Fruit fly (Drosophila melanogaster): Measurements from ENCODE around the gene Cp15.

Gene Cp15

dm6 chr3L:8700054-8700642, 28.1 kb upstream of the Cp15 start:
- TF ChIP-seq fkh (GFP tag; optimal IDR thresholded peaks at IDR 0.05) (peak; percentile 92), svp (GFP tag) (peak; percentile 95), CG11762 (GFP tag; optimal IDR thresholded peaks at IDR 0.05; ENCODE audit: insufficient read depth) (no peak)

dm6 chr3L:8700643-8701208, 27.6 kb upstream of the Cp15 start:
- TF ChIP-seq CG32006 (GFP tag; optimal IDR thresholded peaks at IDR 0.05): peak; percentile 83
- TF ChIP-seq Hr4 (GFP tag; optimal IDR thresholded peaks at IDR 0.05): peak; percentile 77
- TF ChIP-seq CG3919 (GFP tag; optimal IDR thresholded peaks at IDR 0.05): peak; percentile 61
- TF ChIP-seq esn (GFP tag; optimal IDR thresholded peaks at IDR 0.05): peak; percentile 55
- TF ChIP-seq CG31627 (GFP tag; optimal IDR thresholded peaks at IDR 0.05): peak; percentile 52
- TF ChIP-seq Gug (GFP tag; IDR thresholded peaks at IDR 0.05): peak; percentile 65
- no peak for TF ChIP-seq svp (GFP tag)
- TF ChIP-seq Ets21C (GFP tag; optimal IDR thresholded peaks at IDR 0.05): peak; percentile 40
- peak; percentile 72; the same call in 2 of the 3 replicates for TF ChIP-seq CG6163 (GFP tag; IDR thresholded peaks at IDR 0.05)
- peak; percentile 64 for TF ChIP-seq Hr39 (GFP tag; optimal IDR thresholded peaks at IDR 0.05)
- peak; percentile 58 for TF ChIP-seq CG8632 (GFP tag; optimal IDR thresholded peaks at IDR 0.05)
- TF ChIP-seq Sox102F (GFP tag; optimal IDR thresholded peaks at IDR 0.05): peak; percentile 39
- peak; percentile 68 for TF ChIP-seq net (GFP tag; optimal IDR thresholded peaks at IDR 0.05)
- TF ChIP-seq CG8119 (GFP tag; IDR thresholded peaks at IDR 0.05): peak; percentile 64
- peak; percentile 43 for TF ChIP-seq CG6808 (GFP tag; optimal IDR thresholded peaks at IDR 0.05)
- no peak for TF ChIP-seq CG6854 (GFP tag; optimal IDR thresholded peaks at IDR 0.05)
- peak; percentile 38 for TF ChIP-seq dac (GFP tag; optimal IDR thresholded peaks at IDR 0.05)
- peak; percentile 64 for TF ChIP-seq CG34406 (GFP tag; optimal IDR thresholded peaks at IDR 0.05)
- TF ChIP-seq Blimp-1 (GFP tag; optimal IDR thresholded peaks at IDR 0.05): no peak
- TF ChIP-seq fd85E (GFP tag; optimal IDR thresholded peaks at IDR 0.05): no peak
- no peak for TF ChIP-seq CG8319 (GFP tag; optimal IDR thresholded peaks at IDR 0.05)
- TF ChIP-seq Smox (GFP tag; optimal IDR thresholded peaks at IDR 0.05): peak; percentile 53
- TF ChIP-seq Sox14 (GFP tag; optimal IDR thresholded peaks at IDR 0.05): peak; percentile 79
- peak; percentile 76 for TF ChIP-seq pdm3 (GFP tag; optimal IDR thresholded peaks at IDR 0.05)
- TF ChIP-seq ss (GFP tag; optimal IDR thresholded peaks at IDR 0.05): peak in 1 of 2 experiments; percentile 20
- TF ChIP-seq acj6 (GFP tag; optimal IDR thresholded peaks at IDR 0.05): peak; percentile 70
- TF ChIP-seq eg (GFP tag; IDR thresholded peaks at IDR 0.05): peak; percentile 68
- TF ChIP-seq CG3032 (tag; optimal IDR thresholded peaks at IDR 0.05): peak; percentile 70
- TF ChIP-seq Ets96B (tag; optimal IDR thresholded peaks at IDR 0.05): peak; percentile 78
- TF ChIP-seq Eip75B (GFP tag; optimal IDR thresholded peaks at IDR 0.05): peak; percentile 64
- TF ChIP-seq CG7368 (GFP tag; optimal IDR thresholded peaks at IDR 0.05): peak; percentile 17
- TF ChIP-seq Hr38 (GFP tag; optimal IDR thresholded peaks at IDR 0.05): no peak
- TF ChIP-seq achi (GFP tag; optimal IDR thresholded peaks at IDR 0.05): peak; percentile 73
- TF ChIP-seq CG1621 (tag; optimal IDR thresholded peaks at IDR 0.05): peak; percentile 67
- TF ChIP-seq CG11294 (GFP tag; IDR thresholded peaks at IDR 0.05): peak; percentile 52; the same call in 1 of the 2 replicates
- TF ChIP-seq CG15336 (GFP tag; IDR thresholded peaks at IDR 0.05): peak; percentile 82
- TF ChIP-seq OdsH (GFP tag; optimal IDR thresholded peaks at IDR 0.05): peak; percentile 80
- peak; percentile 52 for TF ChIP-seq Sox15 (GFP tag; optimal IDR thresholded peaks at IDR 0.05)
- TF ChIP-seq salr (GFP tag; optimal IDR thresholded peaks at IDR 0.05): peak; percentile 61 to 67
- peak; percentile 68 for TF ChIP-seq CG10631 (GFP tag; optimal IDR thresholded peaks at IDR 0.05)
- TF ChIP-seq fd59A (GFP tag; optimal IDR thresholded peaks at IDR 0.05): peak; percentile 68
- no peak for TF ChIP-seq CG9139 (GFP tag; optimal IDR thresholded peaks at IDR 0.05)
- TF ChIP-seq lz (GFP tag; optimal IDR thresholded peaks at IDR 0.05): peak; percentile 41
- TF ChIP-seq dsx (GFP tag; optimal IDR thresholded peaks at IDR 0.05; ENCODE audit: poor library complexity, severe bottlenecking): peak; percentile 52
- peak; percentile 5 for TF ChIP-seq cyc (GFP tag; optimal IDR thresholded peaks at IDR 0.05)
- peak; percentile 52 for TF ChIP-seq topi (GFP tag; optimal IDR thresholded peaks at IDR 0.05)
- TF ChIP-seq Lpt (GFP tag; optimal IDR thresholded peaks at IDR 0.05): peak; percentile 38
